Worm (Caenorhabditis elegans) whole organism, L3 larva: ENCODE measurements around the gene srg-4.

Source experiments
- R02D3.7 ChIP-seq: fragments of 150-350 bp; optimal IDR thresholded peaks from 2 replicates; lab custom pipeline; 2014; ENCODE audit warnings: missing biosample characterization, missing genetic modification characterization
- ZK546.5 ChIP-seq: sonication (generic microtip); optimal IDR thresholded peaks from 2 replicates; lab custom pipeline; 2017; ENCODE audit warnings: missing biosample characterization, missing genetic modification characterization
- aly-2 ChIP-seq: fragments of 150-350 bp; optimal IDR thresholded peaks from 2 replicates; lab custom pipeline; 2014; ENCODE audit warnings: missing biosample characterization, missing genetic modification characterization
- ama-1 ChIP-seq: fragments of 150-350 bp; optimal IDR thresholded peaks from 2 replicates; lab custom pipeline; 2018
- ceh-16 ChIP-seq: sonication (generic microtip); optimal IDR thresholded peaks from 2 replicates; lab custom pipeline; 2017; ENCODE audit warnings: missing biosample characterization, missing genetic modification characterization
- ceh-82 ChIP-seq: fragments of 150-350 bp; optimal IDR thresholded peaks from 2 replicates; lab custom pipeline; 2014; ENCODE audit warnings: missing biosample characterization, missing genetic modification characterization
- ceh-9 ChIP-seq: sonication (generic microtip); optimal IDR thresholded peaks from 2 replicates; lab custom pipeline; 2018; ENCODE audit warnings: missing biosample characterization, missing genetic modification characterization
- daf-12 ChIP-seq: fragments of 150-350 bp; optimal IDR thresholded peaks from 2 replicates; lab custom pipeline; 2014; ENCODE audit warnings: missing biosample characterization, missing genetic modification reagents, missing genetic modification characterization
- egl-27 ChIP-seq: sonication (generic microtip); optimal IDR thresholded peaks from 4 replicates; lab custom pipeline; 2017; ENCODE audit warnings: missing biosample characterization, missing genetic modification reagents, missing genetic modification characterization
- egl-5 ChIP-seq: fragments of 150-350 bp; optimal IDR thresholded peaks from 2 replicates; lab custom pipeline; 2017; ENCODE audit warnings: missing biosample characterization, missing genetic modification reagents, missing genetic modification characterization, inconsistent platforms
- elt-1 ChIP-seq: fragments of 150-350 bp; optimal IDR thresholded peaks from 2 replicates; lab custom pipeline; 2014; ENCODE audit warnings: missing biosample characterization, missing genetic modification characterization
- elt-2 ChIP-seq: sonication (generic microtip); optimal IDR thresholded peaks from 2 replicates; lab custom pipeline; 2016; ENCODE audit warnings: missing genetic modification reagents, mild to moderate bottlenecking, missing genetic modification characterization, missing compliant biosample characterization
- elt-3 ChIP-seq, 3 experiments: fragments of 150-350 bp in 1 of 3; sonication (generic microtip) in 2 of 3; optimal IDR thresholded peaks; 2 replicates in 2 of 3; 4 replicates in 1 of 3; lab custom pipeline; 2014 to 2017; ENCODE audit warnings: missing biosample characterization in 3 of 3, missing genetic modification characterization in 3 of 3
- eor-1 ChIP-seq, 2 experiments: fragments of 150-350 bp; optimal IDR thresholded peaks; 2 replicates each; lab custom pipeline; 2014 to 2018; ENCODE audit warnings: missing biosample characterization in 2 of 2, missing genetic modification characterization in 2 of 2
- fkh-10 ChIP-seq: sonication (generic microtip); optimal IDR thresholded peaks from 2 replicates; lab custom pipeline; 2017; ENCODE audit warnings: missing biosample characterization, missing genetic modification reagents, missing genetic modification characterization
- fkh-2 ChIP-seq: fragments of 150-350 bp; optimal IDR thresholded peaks from 2 replicates; lab custom pipeline; 2014; ENCODE audit warnings: missing biosample characterization, missing genetic modification reagents, missing genetic modification characterization
- fos-1 ChIP-seq: fragments of 150-350 bp; optimal IDR thresholded peaks from 2 replicates; lab custom pipeline; 2014; ENCODE audit warnings: missing biosample characterization, missing genetic modification characterization
- hmg-11 ChIP-seq: sonication (generic microtip); optimal IDR thresholded peaks from 2 replicates; lab custom pipeline; 2016; ENCODE audit warnings: missing genetic modification characterization, missing compliant biosample characterization
- jun-1 ChIP-seq: fragments of 150-350 bp; optimal IDR thresholded peaks from 2 replicates; lab custom pipeline; 2014; ENCODE audit warnings: missing biosample characterization, missing genetic modification reagents, missing genetic modification characterization
- lin-15B ChIP-seq: fragments of 150-350 bp; optimal IDR thresholded peaks from 2 replicates; lab custom pipeline; 2014; ENCODE audit warnings: missing biosample characterization, missing genetic modification characterization
- lin-39 ChIP-seq: fragments of 150-350 bp; optimal IDR thresholded peaks from 2 replicates; lab custom pipeline; 2018; ENCODE audit warnings: missing biosample characterization, missing genetic modification reagents, missing genetic modification characterization
- lsy-12 ChIP-seq: sonication (generic microtip); optimal IDR thresholded peaks from 2 replicates; lab custom pipeline; 2016; ENCODE audit warnings: mild to moderate bottlenecking, missing genetic modification characterization, missing compliant biosample characterization
- mml-1 ChIP-seq: fragments of 150-350 bp; sonication (generic microtip); optimal IDR thresholded peaks from 3 replicates; lab custom pipeline; 2014; ENCODE audit warnings: missing biosample characterization, missing genetic modification characterization
- nfya-1 ChIP-seq: sonication (generic microtip); optimal IDR thresholded peaks from 2 replicates; lab custom pipeline; 2017; ENCODE audit warnings: missing genetic modification characterization, mild to moderate bottlenecking, missing compliant biosample characterization, antibody characterized with exemption, moderate library complexity; ENCODE audit not compliant: insufficient read depth
- nhr-11 ChIP-seq: fragments of 150-350 bp; optimal IDR thresholded peaks from 2 replicates; lab custom pipeline; 2014; ENCODE audit warnings: missing biosample characterization, missing genetic modification characterization
- nhr-12 ChIP-seq: fragments of 150-350 bp; optimal IDR thresholded peaks from 2 replicates; lab custom pipeline; 2014; ENCODE audit warnings: missing biosample characterization, missing genetic modification characterization
- nhr-237 ChIP-seq: fragments of 150-350 bp; optimal IDR thresholded peaks from 2 replicates; lab custom pipeline; 2014; ENCODE audit warnings: missing biosample characterization, missing genetic modification characterization
- nhr-25 ChIP-seq: sonication (generic microtip); optimal IDR thresholded peaks from 2 replicates; lab custom pipeline; 2017; ENCODE audit warnings: missing biosample characterization, missing genetic modification characterization
- nhr-28 ChIP-seq: fragments of 150-350 bp; optimal IDR thresholded peaks from 2 replicates; lab custom pipeline; 2014; ENCODE audit warnings: missing biosample characterization, missing genetic modification characterization
- nhr-43 ChIP-seq: sonication (generic microtip); optimal IDR thresholded peaks from 2 replicates; lab custom pipeline; 2016; ENCODE audit warnings: mild to moderate bottlenecking, missing genetic modification characterization, missing compliant biosample characterization; ENCODE audit not compliant: poor library complexity, severe bottlenecking
- nhr-67 ChIP-seq: fragments of 150-350 bp; optimal IDR thresholded peaks from 2 replicates; lab custom pipeline; 2014; ENCODE audit warnings: missing biosample characterization, missing genetic modification characterization
- nhr-76 ChIP-seq: fragments of 150-350 bp; sonication (generic microtip); optimal IDR thresholded peaks from 5 replicates; lab custom pipeline; 2014; ENCODE audit warnings: missing biosample characterization, missing genetic modification characterization
- pha-4 ChIP-seq: fragments of 150-350 bp; optimal IDR thresholded peaks from 2 replicates; lab custom pipeline; 2014; ENCODE audit warnings: missing biosample characterization, missing genetic modification reagents, missing genetic modification characterization
- pqm-1 ChIP-seq: fragments of 150-350 bp; optimal IDR thresholded peaks from 2 replicates; lab custom pipeline; 2017; ENCODE audit warnings: missing biosample characterization, missing genetic modification characterization, inconsistent platforms
- sea-2 ChIP-seq: fragments of 150-350 bp; sonication (generic microtip); optimal IDR thresholded peaks from 4 replicates; lab custom pipeline; 2014; ENCODE audit warnings: missing biosample characterization, missing genetic modification reagents, missing genetic modification characterization
- skn-1 ChIP-seq: fragments of 150-350 bp; optimal IDR thresholded peaks from 2 replicates; lab custom pipeline; 2014; ENCODE audit warnings: missing biosample characterization, missing genetic modification characterization
- snpc-4 ChIP-seq: fragments of 150-350 bp; optimal IDR thresholded peaks from 2 replicates; lab custom pipeline; 2014; ENCODE audit warnings: missing biosample characterization, missing genetic modification characterization
- unc-39 ChIP-seq: sonication (generic microtip); optimal IDR thresholded peaks from 4 replicates; lab custom pipeline; 2017; ENCODE audit warnings: missing biosample characterization, missing genetic modification characterization
- unc-62 ChIP-seq: fragments of 150-350 bp; sonication (generic microtip); optimal IDR thresholded peaks from 4 replicates; lab custom pipeline; 2014; ENCODE audit warnings: missing biosample characterization, missing genetic modification reagents, missing genetic modification characterization

Gene srg-4

ce11 chrIII:6290469-6291182, 28.7 kb upstream of the srg-4 start:
- TF ChIP-seq elt-3 (tag; optimal IDR thresholded peaks at IDR 0.05; lab: Kevin White, UChicago) (no peak), elt-2 (tag; lab: Kevin White, UChicago) (peak; percentile 74), nhr-28 (tag; lab: Kevin White, UChicago) (no peak), fkh-10 (no peak), unc-62 (GFP tag; lab: Kevin White, UChicago) (no peak), daf-12 (no peak), R02D3.7 (tag; lab: Kevin White, UChicago) (no peak), aly-2 (tag; lab: Kevin White, UChicago) (no peak), nhr-237 (no peak), hmg-11 (tag; lab: Kevin White, UChicago) (no peak), elt-1 (peak; percentile 91), pqm-1 (tag; lab: Kevin White, UChicago) (peak; percentile 38), jun-1 (tag; lab: Kevin White, UChicago) (peak; percentile 19)

- TF ChIP-seq fkh-2 (tag; lab: Kevin White, UChicago) (no peak), nfya-1 (peak; percentile 13), R02D3.7 (tag; lab: Kevin White, UChicago) (no peak), lin-15B (peak; percentile 76), mml-1 (tag; lab: Kevin White, UChicago) (no peak), ama-1 (lab: Kevin White, UChicago) (no peak)
Observed at ce11 chrIII:6289366-6289765, 27.5 kb upstream of the srg-4 start.

ce11 chrIII:6287195-6287594, 25.3 kb upstream of the srg-4 start, which contains the start of gene F47D12.6:
Gene F47D12.6 (minus strand): TSS chrIII:6287295.
- TF ChIP-seq hmg-11 (tag; lab: Kevin White, UChicago) (no peak), nhr-237 (no peak), lin-15B (no peak), nhr-43 (tag; lab: Kevin White, UChicago) (no peak), jun-1 (tag; lab: Kevin White, UChicago) (no peak), snpc-4 (tag; lab: Kevin White, UChicago) (no peak), mml-1 (tag; lab: Kevin White, UChicago) (no peak), egl-5 (tag; lab: Kevin White, UChicago) (no peak)
- TF ChIP-seq, all 47 proteins: peak for 0

- TF ChIP-seq lin-15B (no peak), eor-1 (tag; optimal IDR thresholded peaks at IDR 0.05; lab: Kevin White, UChicago) (no peak)
- TF ChIP-seq, all 47 proteins: peak for 0
Observed at ce11 chrIII:6285890-6286289, 24.0 kb upstream of the srg-4 start, which contains the start of gene gadr-3. Gene gadr-3 (minus strand): TSS chrIII:6285990.

- TF ChIP-seq nfya-1, result no peak
- TF ChIP-seq nhr-28 (tag; lab: Kevin White, UChicago), result no peak
- no peak for TF ChIP-seq elt-3 (tag; optimal IDR thresholded peaks at IDR 0.05; lab: Kevin White, UChicago)
- no peak for TF ChIP-seq unc-39 (tag; lab: Kevin White, UChicago)
- TF ChIP-seq nhr-11 (tag; lab: Kevin White, UChicago), result no peak
- TF ChIP-seq ama-1 (lab: Kevin White, UChicago), result no peak
- TF ChIP-seq hmg-11 (tag; lab: Kevin White, UChicago), result no peak
- no peak for TF ChIP-seq nhr-67
- TF ChIP-seq egl-27 (tag; lab: Kevin White, UChicago), result no peak
- TF ChIP-seq lin-39, result no peak
- no peak for TF ChIP-seq nhr-76 (tag; lab: Kevin White, UChicago)
- no peak for TF ChIP-seq ceh-9
Observed at ce11 chrIII:6283024-6283423, 21.1 kb upstream of the srg-4 start.

ce11 chrIII:6280070-6280596, 18.2 kb upstream of the srg-4 start, which contains the start of gene hmg-1.2:
Gene hmg-1.2 (plus strand): TSS chrIII:6280380.
- TF ChIP-seq pha-4 (tag; lab: Kevin White, UChicago) (peak; percentile 44), eor-1 (tag; optimal IDR thresholded peaks at IDR 0.05; lab: Kevin White, UChicago) (no peak), nhr-76 (tag; lab: Kevin White, UChicago) (no peak), nhr-25 (tag; lab: Kevin White, UChicago) (peak; percentile 87), jun-1 (tag; lab: Kevin White, UChicago) (peak; percentile 88), nhr-67 (no peak), snpc-4 (tag; lab: Kevin White, UChicago) (peak; percentile 65), ceh-82 (tag; lab: Kevin White, UChicago) (no peak), fos-1 (tag; lab: Kevin White, UChicago) (no peak), aly-2 (tag; lab: Kevin White, UChicago) (no peak), sea-2 (no peak), skn-1 (tag; lab: Kevin White, UChicago) (no peak), nhr-11 (tag; lab: Kevin White, UChicago) (peak; percentile 24), R02D3.7 (tag; lab: Kevin White, UChicago) (peak; percentile 67), pqm-1 (tag; lab: Kevin White, UChicago) (peak; percentile 52), nhr-43 (tag; lab: Kevin White, UChicago) (peak; percentile 48), nhr-12 (tag; lab: Kevin White, UChicago) (no peak), nhr-28 (tag; lab: Kevin White, UChicago) (no peak), ZK546.5 (tag; lab: Kevin White, UChicago) (no peak), lsy-12 (tag; lab: Kevin White, UChicago) (peak; percentile 88), lin-39 (peak; percentile 70), elt-3 (tag; optimal IDR thresholded peaks at IDR 0.05; lab: Kevin White, UChicago) (peak in 1 of 3 experiments; percentile 44), ceh-16 (tag; lab: Kevin White, UChicago) (no peak), unc-62 (GFP tag; lab: Kevin White, UChicago) (peak; percentile 85)
